Worm (Caenorhabditis elegans) whole organism, midembryonic: ENCODE measurements around the gene C29F9.9.

Experiments used
- T22C8.4 ChIP-seq: fragments of 200-800 bp; sonication (Bioruptor generic); IDR thresholded peaks from 2 replicates; pipeline ENCODE4 v1.3.6; 2022; ENCODE audit warnings: missing genetic modification characterization, missing compliant biosample characterization
- cog-1 ChIP-seq: sonication (generic microtip); optimal IDR thresholded peaks from 2 replicates; lab custom pipeline; 2016; ENCODE audit warnings: missing genetic modification characterization, missing compliant biosample characterization
- flt-1 ChIP-seq: fragments of 200-800 bp; sonication (Bioruptor generic); IDR thresholded peaks from 2 replicates; pipeline ENCODE4 v1.3.6; 2022; ENCODE audit warnings: missing genetic modification characterization, missing compliant biosample characterization
- klf-2 ChIP-seq: fragments of 200-800 bp; sonication (Bioruptor generic); conservative IDR thresholded peaks from 2 replicates; pipeline ENCODE4 v1.3.6; 2022; ENCODE audit warnings: missing genetic modification reagents, missing genetic modification characterization, missing compliant biosample characterization
- med-1 ChIP-seq: sonication (generic microtip); optimal IDR thresholded peaks from 2 replicates; lab custom pipeline; 2017; ENCODE audit warnings: missing genetic modification characterization, mild to moderate bottlenecking, missing compliant biosample characterization, antibody characterized with exemption, missing genetic modification reagents; ENCODE audit not compliant: insufficient read depth
- ref-1 ChIP-seq: fragments of 200-800 bp; sonication (Bioruptor generic); conservative IDR thresholded peaks from 2 replicates; pipeline ENCODE4 v1.3.6; 2022; ENCODE audit warnings: missing genetic modification reagents, missing genetic modification characterization, missing compliant biosample characterization
- tab-1 ChIP-seq: fragments of 200-800 bp; sonication (Bioruptor generic); IDR thresholded peaks from 2 replicates; pipeline ENCODE4 v1.3.6; 2022; ENCODE audit warnings: missing genetic modification characterization, missing compliant biosample characterization
- ztf-23 ChIP-seq: fragments of 200-800 bp; sonication (Bioruptor generic); IDR thresholded peaks from 2 replicates; pipeline ENCODE4 v1.3.6; 2022; ENCODE audit warnings: missing genetic modification reagents, missing genetic modification characterization, missing compliant biosample characterization
- ztf-29 ChIP-seq: fragments of 200-800 bp; sonication (Bioruptor generic); IDR thresholded peaks from 2 replicates; pipeline ENCODE4 v1.3.6; 2022; ENCODE audit warnings: missing genetic modification reagents, missing genetic modification characterization, missing compliant biosample characterization

C29F9.9 gene

DNA sequence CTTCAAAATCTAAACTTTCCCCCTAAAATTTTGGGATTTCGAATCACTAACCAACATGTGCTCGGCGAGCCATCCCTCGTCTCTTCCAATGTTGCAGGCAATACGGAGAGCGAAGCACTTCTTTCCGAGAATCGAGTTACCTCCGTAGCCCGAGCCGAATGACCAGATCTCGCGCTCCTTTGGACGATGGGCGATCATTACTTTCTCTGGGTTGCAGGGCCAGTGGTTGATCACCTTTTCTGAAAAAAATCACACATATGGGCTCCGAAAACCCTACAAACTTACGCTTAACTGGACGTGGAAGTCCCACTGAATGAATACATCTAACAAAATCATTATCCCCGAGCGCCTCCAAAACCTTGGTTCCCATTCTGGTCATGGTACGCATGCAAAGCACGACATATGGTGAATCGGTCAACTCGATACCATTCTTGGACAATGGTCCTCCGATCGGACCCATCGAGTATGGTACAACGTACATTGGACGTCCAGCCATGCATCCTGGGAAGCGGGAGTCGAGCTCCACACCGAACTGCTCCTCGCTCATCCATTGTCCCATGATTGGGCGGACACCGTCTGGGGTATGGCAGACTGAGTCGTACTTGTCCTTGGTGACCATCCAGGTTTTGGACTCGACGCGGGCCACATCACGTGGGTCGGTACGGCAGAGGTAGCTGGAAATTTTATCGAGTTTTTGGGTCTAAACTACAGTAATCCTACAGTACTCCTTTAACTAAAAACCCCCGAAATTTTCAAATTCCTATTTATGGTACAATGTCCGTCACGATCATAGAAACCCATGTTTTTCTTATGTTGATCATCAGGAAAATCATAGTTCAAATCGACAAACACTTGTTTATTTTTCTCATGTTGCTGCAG lies 33.7 kb downstream of the C29F9.9 start:
- TF ChIP-seq T22C8.4 (GFP tag; lab: Robert Waterston, UW) (no peak), ztf-23 (GFP tag; lab: Robert Waterston, UW) (no peak), tab-1 (GFP tag; lab: Robert Waterston, UW) (no peak), ref-1 (GFP tag; lab: Robert Waterston, UW) (no peak), ztf-29 (GFP tag; lab: Robert Waterston, UW) (no peak), klf-2 (no peak), flt-1 (GFP tag; lab: Robert Waterston, UW) (no peak), med-1 (GFP tag; lab: Kevin White, UChicago) (no peak), cog-1 (no peak)

DNA sequence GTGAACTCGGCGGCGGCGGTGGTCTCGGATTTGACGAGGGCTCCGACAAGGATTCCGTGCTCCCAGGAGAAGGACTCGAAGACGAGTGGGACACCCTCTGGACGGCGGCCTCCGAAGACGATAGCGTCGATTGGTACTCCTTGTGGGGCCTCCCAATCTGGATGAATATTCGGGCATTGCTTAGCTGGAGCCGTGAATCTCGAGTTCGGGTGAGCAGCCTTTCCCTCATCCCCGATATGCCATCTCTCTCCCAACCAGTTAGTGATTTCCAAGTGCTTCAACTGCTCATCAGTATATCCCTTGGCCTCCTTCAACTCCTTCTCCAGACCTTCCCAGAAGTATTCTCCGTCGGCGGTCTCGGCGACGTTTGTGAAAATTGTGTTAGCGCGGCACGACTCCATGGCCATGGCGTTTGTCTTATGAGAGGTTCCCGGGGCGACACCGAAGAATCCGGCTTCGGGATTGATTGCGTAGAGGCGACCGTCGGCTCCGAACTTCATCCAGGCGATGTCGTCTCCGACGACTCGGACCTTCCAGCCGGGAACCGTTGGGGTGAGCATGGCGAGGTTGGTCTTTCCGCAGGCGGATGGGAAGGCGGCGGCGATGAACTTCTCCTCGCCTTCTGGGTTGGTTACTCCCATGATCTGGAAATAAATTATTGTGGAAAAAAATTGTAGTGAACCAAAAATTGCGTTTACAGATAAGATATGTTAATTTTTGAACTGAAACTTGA lies 35.0 kb downstream of the C29F9.9 start:
- TF ChIP-seq ztf-29 (GFP tag; lab: Robert Waterston, UW), result no peak
- TF ChIP-seq ref-1 (GFP tag; lab: Robert Waterston, UW), result no peak
- no peak for TF ChIP-seq T22C8.4 (GFP tag; lab: Robert Waterston, UW)
- TF ChIP-seq tab-1 (GFP tag; lab: Robert Waterston, UW), result no peak
- TF ChIP-seq ztf-23 (GFP tag; lab: Robert Waterston, UW), result no peak
- no peak for TF ChIP-seq cog-1
- TF ChIP-seq flt-1 (GFP tag; lab: Robert Waterston, UW), result no peak
- TF ChIP-seq klf-2, result no peak
- TF ChIP-seq med-1 (GFP tag; lab: Kevin White, UChicago), result no peak

DNA sequence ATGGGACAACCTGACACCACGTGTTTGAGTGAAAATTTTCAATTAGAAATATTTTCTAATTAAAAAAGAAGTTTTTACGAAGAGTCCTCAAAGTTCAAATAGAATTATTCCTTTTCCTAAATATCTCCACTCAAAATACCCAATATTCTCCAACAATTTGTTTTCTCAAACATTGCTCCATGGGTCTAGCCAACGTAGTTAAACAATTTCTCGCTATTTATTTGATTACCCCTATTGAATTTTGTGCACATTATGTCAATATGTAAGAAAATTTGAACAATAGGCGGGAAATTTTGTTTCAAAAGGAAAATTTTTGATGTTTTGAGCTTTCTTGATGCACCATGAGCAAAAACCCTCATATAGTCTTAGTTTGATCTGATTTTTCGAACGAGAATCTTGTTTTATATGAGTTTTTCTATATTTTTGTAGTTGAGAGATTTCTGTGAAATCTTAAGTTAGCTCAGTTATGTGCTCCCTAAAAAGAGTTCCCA lies 36.3 kb downstream of the C29F9.9 start:
- TF ChIP-seq flt-1 (GFP tag; lab: Robert Waterston, UW) (no peak), tab-1 (GFP tag; lab: Robert Waterston, UW) (no peak), ztf-23 (GFP tag; lab: Robert Waterston, UW) (no peak), cog-1 (no peak), T22C8.4 (GFP tag; lab: Robert Waterston, UW) (no peak), ref-1 (GFP tag; lab: Robert Waterston, UW) (no peak), ztf-29 (GFP tag; lab: Robert Waterston, UW) (no peak), klf-2 (no peak), med-1 (GFP tag; lab: Kevin White, UChicago) (no peak)

DNA sequence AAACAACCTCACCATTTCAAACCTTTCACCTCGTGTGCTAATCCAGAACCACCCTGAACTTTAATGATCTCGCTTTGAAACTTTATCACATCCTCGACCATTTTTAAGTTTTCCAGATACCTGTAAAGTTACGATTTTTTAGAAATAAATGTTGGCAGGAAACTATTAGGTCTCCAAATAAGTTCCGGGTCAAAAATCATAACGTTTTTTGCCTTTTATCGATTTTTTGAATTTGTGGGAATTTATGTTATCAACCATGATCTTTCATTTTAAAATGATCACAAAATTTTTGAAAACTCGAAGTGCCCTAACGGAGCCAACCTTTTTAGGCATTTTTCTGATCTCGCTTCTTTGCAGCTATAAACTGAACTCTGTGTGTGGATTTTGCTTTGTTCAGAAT lies 37.7 kb downstream of the C29F9.9 start, which contains the start of gene btb-5:
btb-5 (minus strand) TSS at position 101 of the 400 bp plus-strand sequence.
- TF ChIP-seq klf-2 (no peak), ref-1 (GFP tag; lab: Robert Waterston, UW) (no peak), ztf-29 (GFP tag; lab: Robert Waterston, UW) (no peak), med-1 (GFP tag; lab: Kevin White, UChicago) (no peak), ztf-23 (GFP tag; lab: Robert Waterston, UW) (no peak), tab-1 (GFP tag; lab: Robert Waterston, UW) (no peak), flt-1 (GFP tag; lab: Robert Waterston, UW) (no peak), cog-1 (no peak), T22C8.4 (GFP tag; lab: Robert Waterston, UW) (no peak)

DNA sequence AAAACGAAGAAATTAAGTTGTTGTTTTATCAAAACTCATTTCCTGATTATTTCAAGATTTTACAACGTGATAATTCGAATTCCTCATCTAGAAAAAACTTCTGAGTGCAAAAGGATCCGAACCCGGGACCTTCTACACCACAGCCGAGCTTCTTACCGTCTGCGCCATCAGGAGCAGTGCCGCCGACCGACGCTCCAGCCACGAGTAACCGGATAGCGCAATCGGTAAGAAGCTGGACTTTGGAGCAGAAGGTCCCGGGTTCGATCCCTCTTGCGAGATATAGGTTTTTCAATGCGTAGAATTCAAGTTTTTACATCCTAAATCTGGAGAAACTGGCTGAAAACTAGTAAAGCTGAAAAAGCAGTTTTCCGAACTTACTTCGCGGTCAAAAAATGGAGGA lies 45.0 kb downstream of the C29F9.9 start:
- TF ChIP-seq cog-1, result no peak

DNA sequence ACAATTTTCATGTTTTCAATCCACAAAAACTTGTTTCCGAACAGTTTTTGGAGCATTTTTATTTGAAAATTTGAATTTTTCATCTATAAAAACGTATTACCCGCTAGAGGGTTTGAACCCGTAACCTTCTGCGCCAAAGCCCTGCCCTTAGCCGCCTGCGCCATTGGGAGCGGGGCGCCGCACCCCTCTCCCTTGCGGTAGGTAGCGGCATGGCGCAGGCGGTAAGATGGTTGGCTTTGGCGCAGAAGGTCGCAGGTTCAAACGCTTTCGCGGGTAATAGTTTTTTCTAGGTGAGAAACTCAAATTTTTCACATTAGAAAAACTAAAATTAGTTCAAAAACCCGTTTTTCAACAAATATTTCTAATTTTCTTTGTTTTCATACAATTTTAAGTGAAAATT lies 47.1 kb downstream of the C29F9.9 start:
- TF ChIP-seq tab-1 (GFP tag; lab: Robert Waterston, UW) (no peak), ztf-23 (GFP tag; lab: Robert Waterston, UW) (no peak), med-1 (GFP tag; lab: Kevin White, UChicago) (no peak), ref-1 (GFP tag; lab: Robert Waterston, UW) (no peak), ztf-29 (GFP tag; lab: Robert Waterston, UW) (no peak), cog-1 (no peak), T22C8.4 (GFP tag; lab: Robert Waterston, UW) (no peak), flt-1 (GFP tag; lab: Robert Waterston, UW) (no peak), klf-2 (no peak)

DNA sequence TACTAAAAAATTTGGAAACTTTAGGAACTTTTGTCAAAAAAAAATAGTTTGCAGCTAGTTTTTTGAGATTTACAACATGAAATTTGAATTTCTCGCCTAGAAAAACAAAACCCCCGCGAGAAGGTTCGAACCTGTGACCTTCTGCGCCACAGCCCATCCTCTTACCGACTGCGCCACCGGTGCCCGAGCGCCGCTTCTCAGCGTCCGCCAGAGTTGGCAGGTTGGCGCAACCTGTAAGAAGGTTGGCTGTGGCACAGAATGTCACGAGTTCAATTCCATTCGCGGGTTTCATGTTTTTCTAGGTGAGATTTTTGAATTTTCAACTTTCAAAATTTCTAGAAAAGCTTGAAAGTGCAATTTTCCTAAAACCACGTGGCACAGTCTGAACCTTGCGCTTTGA lies 48.3 kb downstream of the C29F9.9 start:
- no peak for TF ChIP-seq T22C8.4 (GFP tag; lab: Robert Waterston, UW)
- no peak for TF ChIP-seq flt-1 (GFP tag; lab: Robert Waterston, UW)
- TF ChIP-seq ref-1 (GFP tag; lab: Robert Waterston, UW), result no peak

DNA sequence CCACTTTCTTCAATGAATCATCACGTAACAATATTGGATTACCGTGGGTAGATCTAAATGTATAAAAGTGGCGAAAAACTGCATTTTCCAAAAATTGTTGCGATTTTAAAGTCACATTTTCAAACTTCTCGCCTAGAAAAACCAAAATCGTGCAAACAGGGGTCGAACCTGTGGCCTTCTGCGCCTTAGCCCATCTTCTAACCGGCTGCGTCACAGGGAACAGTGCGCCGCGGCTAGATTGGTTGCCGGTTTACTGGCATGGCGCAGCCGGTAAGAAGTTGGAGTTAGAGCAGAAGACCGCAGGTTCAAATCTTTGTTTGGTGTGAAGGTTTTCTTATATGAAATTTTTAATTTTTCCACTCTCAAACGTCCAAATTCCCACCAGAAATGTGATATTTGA lies 49.7 kb downstream of the C29F9.9 start:
- TF ChIP-seq T22C8.4 (GFP tag; lab: Robert Waterston, UW) (no peak), klf-2 (0 out of 2 replicates have a peak, but pooled peaks have one; percentile 39)
